Worm (Caenorhabditis elegans) whole organism, L3 larva: ENCODE measurements around the gene gpa-2.

Source experiments
- elt-2 ChIP-seq: sonication (generic microtip); optimal IDR thresholded peaks from 2 replicates; lab custom pipeline; 2016; ENCODE audit warnings: missing genetic modification reagents, mild to moderate bottlenecking, missing genetic modification characterization, missing compliant biosample characterization
- lin-15B ChIP-seq: fragments of 150-350 bp; optimal IDR thresholded peaks from 2 replicates; lab custom pipeline; 2014; ENCODE audit warnings: missing biosample characterization, missing genetic modification characterization
- nhr-237 ChIP-seq: fragments of 150-350 bp; optimal IDR thresholded peaks from 2 replicates; lab custom pipeline; 2014; ENCODE audit warnings: missing biosample characterization, missing genetic modification characterization
- skn-1 ChIP-seq: fragments of 150-350 bp; optimal IDR thresholded peaks from 2 replicates; lab custom pipeline; 2014; ENCODE audit warnings: missing biosample characterization, missing genetic modification characterization
- snpc-4 ChIP-seq: fragments of 150-350 bp; optimal IDR thresholded peaks from 2 replicates; lab custom pipeline; 2014; ENCODE audit warnings: missing biosample characterization, missing genetic modification characterization
- unc-62 ChIP-seq: fragments of 150-350 bp; sonication (generic microtip); optimal IDR thresholded peaks from 4 replicates; lab custom pipeline; 2014; ENCODE audit warnings: missing biosample characterization, missing genetic modification reagents, missing genetic modification characterization
- ztf-11 ChIP-seq: fragments of 150-350 bp; optimal IDR thresholded peaks from 2 replicates; lab custom pipeline; 2014; ENCODE audit warnings: missing biosample characterization, missing genetic modification characterization

ce11 chrV:8414036-8414728, 43.4 kb downstream of the gpa-2 start, which contains the start of gene pos-1:
- TF ChIP-seq lin-15B (tag; lab: Kevin White, UChicago) (no peak), snpc-4 (no peak), ztf-11 (tag; lab: Kevin White, UChicago) (no peak), skn-1 (no peak), nhr-237 (tag; lab: Kevin White, UChicago) (no peak), elt-2 (tag; lab: Kevin White, UChicago) (no peak), unc-62 (GFP tag; lab: Kevin White, UChicago) (no peak)
